Worm (Caenorhabditis elegans) whole organism, early embryonic: Measurements from ENCODE around the gene erp-44.2.

Source experiments
- F13C5.2 ChIP-seq: sonication (generic microtip); optimal IDR thresholded peaks from 2 replicates; lab custom pipeline; 2017; ENCODE audit warnings: mild to moderate bottlenecking, missing genetic modification characterization, inconsistent platforms, missing compliant biosample characterization
- ama-1 ChIP-seq: fragments of 150-350 bp; optimal IDR thresholded peaks from 2 replicates; lab custom pipeline; 2014
- flt-1 ChIP-seq: fragments of 200-800 bp; sonication (Bioruptor generic); IDR thresholded peaks from 2 replicates; pipeline ENCODE4 v1.3.6; 2022; ENCODE audit warnings: missing genetic modification characterization, missing compliant biosample characterization
- hmbx-1 ChIP-seq: sonication (generic microtip); optimal IDR thresholded peaks from 2 replicates; lab custom pipeline; 2016; ENCODE audit warnings: mild to moderate bottlenecking, missing genetic modification characterization, missing compliant biosample characterization
- hmg-4 ChIP-seq: fragments of 200-800 bp; sonication (Bioruptor generic); optimal IDR thresholded peaks from 2 replicates; lab custom pipeline; 2018; ENCODE audit warnings: mild to moderate bottlenecking, missing genetic modification characterization, missing compliant biosample characterization
- scrt-1 ChIP-seq: fragments of 200-800 bp; sonication (Bioruptor generic); IDR thresholded peaks from 2 replicates; pipeline ENCODE4 v1.3.6; 2022; ENCODE audit warnings: missing genetic modification characterization, missing compliant biosample characterization
- sea-1 ChIP-seq: fragments of 200-800 bp; sonication (Bioruptor generic); conservative IDR thresholded peaks from 2 replicates; pipeline ENCODE4 v1.3.6; 2022; ENCODE audit warnings: missing genetic modification characterization, missing compliant biosample characterization
- tbx-11 ChIP-seq: fragments of 200-800 bp; sonication (Bioruptor generic); IDR thresholded peaks from 2 replicates; pipeline ENCODE4 v1.3.6; 2022; ENCODE audit warnings: missing genetic modification characterization, missing compliant biosample characterization
- tra-4 ChIP-seq: sonication (generic microtip); optimal IDR thresholded peaks from 2 replicates; lab custom pipeline; 2017; ENCODE audit warnings: missing genetic modification characterization, missing compliant biosample characterization

DNA sequence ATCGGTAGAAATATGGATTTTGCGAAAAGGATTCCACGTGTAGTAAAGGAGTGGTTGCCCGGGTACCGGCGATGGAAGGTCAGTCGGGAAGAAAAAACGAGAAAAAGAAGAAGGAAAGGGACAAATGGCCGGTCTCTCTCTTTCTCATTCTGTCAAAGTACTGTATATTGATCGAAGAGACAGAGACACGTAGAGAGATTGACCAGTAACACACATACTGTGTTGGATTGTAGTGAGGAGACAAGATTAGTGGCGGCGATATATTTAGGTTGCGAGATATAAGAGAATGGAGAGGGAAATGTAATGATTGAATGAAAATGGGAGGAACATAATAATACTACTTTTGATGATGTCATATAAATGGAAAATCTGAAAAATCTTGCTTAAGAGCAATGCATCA is 1.6 kb upstream of the erp-44.2 start:
- no peak for TF ChIP-seq ama-1
- TF ChIP-seq tbx-11 (GFP tag; lab: Robert Waterston, UW), result no peak
- no peak for TF ChIP-seq F13C5.2
- no peak for TF ChIP-seq hmbx-1 (tag; lab: Kevin White, UChicago)
- TF ChIP-seq sea-1 (GFP tag; lab: Robert Waterston, UW), result no peak
- TF ChIP-seq tra-4 (tag; lab: Kevin White, UChicago), result no peak
- no peak for TF ChIP-seq flt-1 (GFP tag; lab: Robert Waterston, UW)
- peak; percentile 51 for TF ChIP-seq hmg-4 (GFP tag; lab: Kevin White, UChicago)
- TF ChIP-seq scrt-1 (GFP tag; lab: Robert Waterston, UW), result no peak
